Fruit fly (Drosophila melanogaster) whole organism, embryonic: ENCODE measurements around the gene CG9391.
A peak's percentile ranks its signal among the peaks of the same experiment; 100 is the strongest.

Source experiments
- Aef1 ChIP-seq: fragments of 200-800 bp; sonication (Bioruptor generic); IDR thresholded peaks from 3 replicates; pipeline ENCODE4 v1.3.6; 2022; ENCODE audit warnings: missing biosample characterization, missing genetic modification characterization
- Antp ChIP-seq: fragments of 200-800 bp; sonication (Bioruptor generic); optimal IDR thresholded peaks from 3 replicates; lab custom pipeline; 2016; ENCODE audit warnings: missing biosample characterization, missing genetic modification characterization
- Asciz ChIP-seq: fragments of 200-800 bp; sonication (Bioruptor generic); optimal IDR thresholded peaks from 2 replicates; lab custom pipeline; 2017; ENCODE audit warnings: missing biosample characterization, mild to moderate bottlenecking, missing genetic modification characterization, missing genetic modification reagents
- Atf-2 ChIP-seq: fragments of 200-800 bp; sonication (Bioruptor generic); optimal IDR thresholded peaks from 2 replicates; lab custom pipeline; 2016; ENCODE audit warnings: missing biosample characterization, missing genetic modification characterization
- C15 ChIP-seq: fragments of 200-800 bp; sonication (Bioruptor generic); IDR thresholded peaks from 3 replicates; pipeline ENCODE4 v1.3.6; 2022; ENCODE audit warnings: missing biosample characterization, missing genetic modification characterization
- CG11093 ChIP-seq: fragments of 200-800 bp; sonication (Bioruptor generic); IDR thresholded peaks from 3 replicates; pipeline ENCODE4 v1.3.6; 2022; ENCODE audit warnings: missing biosample characterization, missing genetic modification characterization
- CG11695 ChIP-seq: fragments of 200-800 bp; sonication (Bioruptor generic); IDR thresholded peaks from 3 replicates; pipeline ENCODE4 v1.3.6; 2022; ENCODE audit warnings: missing biosample characterization, missing genetic modification characterization
- CG12744 ChIP-seq: fragments of 200-800 bp; sonication (Bioruptor generic); optimal IDR thresholded peaks from 2 replicates; lab custom pipeline; 2016; ENCODE audit warnings: missing biosample characterization, missing genetic modification characterization
- CG14860 ChIP-seq: fragments of 200-800 bp; sonication (Bioruptor generic); IDR thresholded peaks from 3 replicates; pipeline ENCODE4 v1.3.6; 2022; ENCODE audit warnings: missing biosample characterization, missing genetic modification characterization; ENCODE audit not compliant: partially characterized antibody
- CG16813 ChIP-seq: fragments of 200-800 bp; sonication (Bioruptor generic); IDR thresholded peaks from 3 replicates; pipeline ENCODE4 v1.3.6; 2022; ENCODE audit warnings: missing biosample characterization, missing genetic modification characterization; ENCODE audit not compliant: partially characterized antibody
- CG18262 ChIP-seq: fragments of 200-800 bp; optimal IDR thresholded peaks from 3 replicates; lab custom pipeline; 2019; ENCODE audit warnings: missing biosample characterization, mild to moderate bottlenecking, missing genetic modification characterization, moderate library complexity
- CG32532 ChIP-seq: fragments of 200-800 bp; sonication (Bioruptor generic); IDR thresholded peaks from 2 replicates; pipeline ENCODE4 v1.3.6; 2022; ENCODE audit warnings: missing biosample characterization, missing genetic modification characterization
- CG3838 ChIP-seq: fragments of 200-800 bp; sonication (Bioruptor generic); optimal IDR thresholded peaks from 3 replicates; lab custom pipeline; 2016; ENCODE audit warnings: missing biosample characterization, missing genetic modification characterization
- CG3995 ChIP-seq: fragments of 200-800 bp; sonication (Bioruptor generic); optimal IDR thresholded peaks from 3 replicates; lab custom pipeline; 2016; ENCODE audit warnings: missing biosample characterization, missing genetic modification characterization
- CG4282 ChIP-seq: fragments of 200-800 bp; sonication (Bioruptor generic); optimal IDR thresholded peaks from 2 replicates; lab custom pipeline; 2016; ENCODE audit warnings: missing biosample characterization, missing genetic modification characterization
- CG4360 ChIP-seq: fragments of 200-800 bp; sonication (Bioruptor generic); IDR thresholded peaks from 2 replicates; pipeline ENCODE4 v1.3.6; 2022; ENCODE audit warnings: missing biosample characterization, missing genetic modification characterization
- CG4730 ChIP-seq: fragments of 200-800 bp; sonication (Bioruptor generic); IDR thresholded peaks from 2 replicates; pipeline ENCODE4 v1.3.6; 2022; ENCODE audit warnings: missing biosample characterization, missing genetic modification characterization
- CG4820 ChIP-seq: fragments of 200-800 bp; sonication (Bioruptor generic); optimal IDR thresholded peaks from 3 replicates; lab custom pipeline; 2016; ENCODE audit warnings: missing biosample characterization, missing genetic modification characterization
- CG8924 ChIP-seq: fragments of 200-800 bp; optimal IDR thresholded peaks from 3 replicates; lab custom pipeline; 2019; ENCODE audit warnings: missing biosample characterization, mild to moderate bottlenecking, missing genetic modification characterization, moderate library complexity
- Deaf1 ChIP-seq: fragments of 200-800 bp; optimal IDR thresholded peaks from 3 replicates; lab custom pipeline; 2019; ENCODE audit warnings: missing biosample characterization, mild to moderate bottlenecking, missing genetic modification characterization, moderate library complexity
- Drgx ChIP-seq: fragments of 200-800 bp; sonication (Bioruptor generic); IDR thresholded peaks from 2 replicates; pipeline ENCODE4 v1.3.6; 2022; ENCODE audit warnings: missing biosample characterization, missing genetic modification characterization
- ERR ChIP-seq: fragments of 200-800 bp; sonication (Bioruptor generic); optimal IDR thresholded peaks from 2 replicates; lab custom pipeline; 2016; ENCODE audit warnings: missing biosample characterization, missing genetic modification characterization
- Ets65A ChIP-seq: fragments of 200-800 bp; sonication (Bioruptor generic); peaks from one replicate; lab custom pipeline; 2016; ENCODE audit warnings: missing biosample characterization, missing genetic modification characterization
- Jarid2 ChIP-seq: fragments of 200-800 bp; sonication (Bioruptor generic); optimal IDR thresholded peaks from 3 replicates; lab custom pipeline; 2017; ENCODE audit warnings: mild to moderate bottlenecking, missing biosample characterization, missing genetic modification reagents, missing genetic modification characterization
- Ptx1 ChIP-seq: fragments of 200-800 bp; sonication (Bioruptor generic); IDR thresholded peaks from 2 replicates; pipeline ENCODE4 v1.3.6; 2022; ENCODE audit warnings: missing biosample characterization, missing genetic modification characterization
- Side ChIP-seq: fragments of 200-800 bp; sonication (Bioruptor generic); optimal IDR thresholded peaks from 2 replicates; lab custom pipeline; 2016; ENCODE audit warnings: missing biosample characterization, missing genetic modification characterization
- Sox100B ChIP-seq: fragments of 200-800 bp; sonication (Bioruptor generic); optimal IDR thresholded peaks from 3 replicates; lab custom pipeline; 2018; ENCODE audit warnings: missing biosample characterization, mild to moderate bottlenecking, missing genetic modification characterization
- Sox102F ChIP-seq: fragments of 200-800 bp; sonication (Bioruptor generic); optimal IDR thresholded peaks from 2 replicates; lab custom pipeline; 2018; ENCODE audit warnings: missing biosample characterization, mild to moderate bottlenecking, missing genetic modification characterization, moderate library complexity
- Sry-δ ChIP-seq: fragments of 200-800 bp; sonication (Bioruptor generic); optimal IDR thresholded peaks from 2 replicates; lab custom pipeline; 2016; ENCODE audit warnings: missing biosample characterization, missing genetic modification characterization
- Taf1 ChIP-seq: fragments of 200-800 bp; sonication (Bioruptor generic); IDR thresholded peaks from 2 replicates; pipeline ENCODE4 v1.3.6; 2022; ENCODE audit warnings: missing biosample characterization, missing genetic modification characterization
- Trl ChIP-seq, 3 experiments: fragments of >200 bp in 2 of 3; fragments of 200-800 bp in 1 of 3; sonication (Bioruptor generic) in 1 of 3; optimal IDR thresholded peaks; 2 replicates in 1 of 3; 3 replicates in 2 of 3; lab custom pipeline; 2016 to 2017; ENCODE audit warnings: missing biosample characterization in 1 of 3, missing genetic modification characterization in 1 of 3
- Vsx1 ChIP-seq: fragments of 200-800 bp; sonication (Bioruptor generic); optimal IDR thresholded peaks from 2 replicates; lab custom pipeline; 2017; ENCODE audit warnings: missing biosample characterization, mild to moderate bottlenecking, missing genetic modification characterization, missing genetic modification reagents
- YL-1 ChIP-seq: fragments of 200-800 bp; sonication (Bioruptor generic); optimal IDR thresholded peaks from 3 replicates; lab custom pipeline; 2017; ENCODE audit warnings: missing biosample characterization, mild to moderate bottlenecking, missing genetic modification characterization
- ab ChIP-seq: fragments of 200-800 bp; sonication (Bioruptor generic); optimal IDR thresholded peaks from 2 replicates; lab custom pipeline; 2016; ENCODE audit warnings: missing biosample characterization, missing genetic modification characterization
- amos ChIP-seq: fragments of 200-800 bp; sonication (Bioruptor generic); IDR thresholded peaks from 2 replicates; pipeline ENCODE4 v1.3.6; 2022; ENCODE audit warnings: missing biosample characterization, missing genetic modification characterization; ENCODE audit not compliant: partially characterized antibody
- br ChIP-seq: fragments of >200 bp; optimal IDR thresholded peaks from 2 replicates; lab custom pipeline; 2017
- bsh ChIP-seq, 2 experiments: fragments of 200-800 bp; sonication (Bioruptor generic); optimal IDR thresholded peaks; 2 replicates each; lab custom pipeline; 2017 to 2018; ENCODE audit warnings: mild to moderate bottlenecking in 2 of 2, missing biosample characterization in 2 of 2, missing genetic modification characterization in 2 of 2, moderate library complexity in 1 of 2
- eve ChIP-seq, 2 experiments: fragments of >200 bp; optimal IDR thresholded peaks; 2 replicates each; lab custom pipeline; 2017; ENCODE audit warnings: missing biosample characterization in 2 of 2, missing genetic modification characterization in 2 of 2
- fd102C ChIP-seq: fragments of 200-800 bp; sonication (Bioruptor generic); optimal IDR thresholded peaks from 2 replicates; lab custom pipeline; 2018; ENCODE audit warnings: missing biosample characterization, mild to moderate bottlenecking, missing genetic modification characterization, moderate library complexity
- ken ChIP-seq: fragments of 200-800 bp; sonication (Bioruptor generic); IDR thresholded peaks from 3 replicates; pipeline ENCODE4 v1.3.6; 2022; ENCODE audit warnings: missing biosample characterization, missing genetic modification characterization
- sisA ChIP-seq: fragments of 200-800 bp; sonication (Bioruptor generic); IDR thresholded peaks from 2 replicates; pipeline ENCODE4 v1.3.6; 2022; ENCODE audit warnings: missing biosample characterization, missing genetic modification characterization
- sr ChIP-seq: fragments of 200-800 bp; sonication (Bioruptor generic); IDR thresholded peaks from 3 replicates; pipeline ENCODE4 v1.3.6; 2022; ENCODE audit warnings: missing biosample characterization, missing genetic modification characterization
- stc ChIP-seq: fragments of 200-800 bp; sonication (Bioruptor generic); IDR thresholded peaks from 2 replicates; pipeline ENCODE4 v1.3.6; 2022; ENCODE audit warnings: missing biosample characterization, missing genetic modification characterization
- trh ChIP-seq: fragments of 200-800 bp; sonication (Bioruptor generic); optimal IDR thresholded peaks from 2 replicates; lab custom pipeline; 2016; ENCODE audit warnings: missing biosample characterization, missing genetic modification characterization
- tup ChIP-seq: fragments of 200-800 bp; sonication (Bioruptor generic); optimal IDR thresholded peaks from 2 replicates; lab custom pipeline; 2016; ENCODE audit warnings: missing biosample characterization, mild to moderate bottlenecking, missing genetic modification characterization, moderate library complexity
- unc-4 ChIP-seq: fragments of 200-800 bp; sonication (Bioruptor generic); IDR thresholded peaks from 2 replicates; pipeline ENCODE4 v1.3.6; 2022; ENCODE audit warnings: missing biosample characterization, missing genetic modification characterization; ENCODE audit not compliant: partially characterized antibody
- vvl ChIP-seq: fragments of 200-800 bp; sonication (Bioruptor generic); IDR thresholded peaks from 2 replicates; pipeline ENCODE4 v1.3.6; 2022; ENCODE audit warnings: missing biosample characterization, missing genetic modification characterization

The CG9391 gene

DNA sequence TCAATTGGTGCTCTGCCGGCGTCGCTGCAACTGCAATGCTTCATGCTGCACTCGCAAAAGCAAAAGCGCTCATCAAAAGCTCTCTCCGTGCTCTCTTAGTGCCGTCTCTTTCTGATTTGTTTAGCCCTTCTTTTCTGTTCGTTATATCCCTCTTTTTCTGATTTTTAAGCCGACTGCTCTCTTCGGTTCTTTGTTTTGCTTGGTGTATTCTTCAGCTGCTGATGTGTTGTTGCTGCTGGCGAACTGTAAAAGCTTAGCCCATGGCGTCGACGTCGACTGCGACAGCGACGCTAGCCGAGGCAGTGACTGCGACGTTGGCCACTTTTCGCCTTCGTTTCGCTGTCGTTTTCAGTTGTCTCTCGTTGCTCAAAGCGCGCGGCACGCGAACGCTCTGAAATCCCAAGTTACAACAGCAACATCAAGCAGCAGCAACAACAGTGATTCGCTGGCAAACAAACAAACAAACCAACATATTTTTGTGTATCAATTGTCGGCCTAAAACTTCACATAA is 28.1 kb downstream of the CG9391 start (continued):
- TF ChIP-seq Trl (optimal IDR thresholded peaks at IDR 0.05; lab: Kevin White, UChicago), result peak; percentile 81 to 86
- no peak for TF ChIP-seq Trl (GFP tag; optimal IDR thresholded peaks at IDR 0.05; lab: Kevin White, UChicago)
- TF ChIP-seq CG32532 (GFP tag; lab: Robert Waterston, UW), result peak; percentile 46; the same call in 1 of the 2 replicates
- peak; percentile 44 for TF ChIP-seq vvl (GFP tag; lab: Robert Waterston, UW)
- no peak for TF ChIP-seq YL-1 (GFP tag; lab: Kevin White, UChicago)
- 0 out of 3 replicates have a peak, but pooled peaks have one; percentile 7 for TF ChIP-seq CG11695 (GFP tag; lab: Robert Waterston, UW)
- TF ChIP-seq C15 (GFP tag; lab: Robert Waterston, UW), result no peak
- TF ChIP-seq CG3995 (GFP tag; lab: Kevin White, UChicago), result no peak
- no peak; the same call in 2 of the 3 replicates for TF ChIP-seq sr (GFP tag; lab: Robert Waterston, UW)
- peak; percentile 91 for TF ChIP-seq CG3838 (GFP tag; lab: Kevin White, UChicago)
- TF ChIP-seq Sox102F (GFP tag; lab: Kevin White, UChicago), result no peak
- TF ChIP-seq Taf1 (GFP tag; lab: Robert Waterston, UW), result no peak
- TF ChIP-seq CG16813 (GFP tag; lab: Robert Waterston, UW), result no peak
- TF ChIP-seq trh (GFP tag; lab: Kevin White, UChicago), result no peak
- no peak for TF ChIP-seq CG8924
- no peak for TF ChIP-seq sisA (GFP tag; lab: Robert Waterston, UW)
- peak; percentile 51 for TF ChIP-seq CG4360 (GFP tag; lab: Robert Waterston, UW)
- no peak for TF ChIP-seq CG4282 (GFP tag; lab: Kevin White, UChicago)
- TF ChIP-seq amos (GFP tag; lab: Robert Waterston, UW), result no peak; the same call in 1 of the 2 replicates
- TF ChIP-seq Side (GFP tag; lab: Kevin White, UChicago), result no peak
- peak; percentile 47 for TF ChIP-seq unc-4 (GFP tag; lab: Robert Waterston, UW)
- peak; percentile 3 for TF ChIP-seq Asciz (GFP tag; lab: Kevin White, UChicago)
- no peak for TF ChIP-seq CG4820 (GFP tag; lab: Kevin White, UChicago)
- peak; percentile 98 for TF ChIP-seq Jarid2 (GFP tag; lab: Kevin White, UChicago)
- TF ChIP-seq Aef1 (GFP tag; lab: Robert Waterston, UW), result peak; percentile 61; the same call in 2 of the 3 replicates
- peak; percentile 5 for TF ChIP-seq Vsx1 (GFP tag; lab: Kevin White, UChicago)
- TF ChIP-seq CG11093 (GFP tag; lab: Robert Waterston, UW), result no peak
- TF ChIP-seq ab (GFP tag; lab: Kevin White, UChicago), result no peak
- TF ChIP-seq eve (GFP tag; optimal IDR thresholded peaks at IDR 0.05; lab: Kevin White, UChicago), result no peak
- no peak for TF ChIP-seq Antp (GFP tag; lab: Kevin White, UChicago)
- no peak for TF ChIP-seq Sox100B (GFP tag; lab: Kevin White, UChicago)
- no peak for TF ChIP-seq CG12744 (GFP tag; lab: Kevin White, UChicago)
- TF ChIP-seq, all 482 proteins: peak for 72

DNA sequence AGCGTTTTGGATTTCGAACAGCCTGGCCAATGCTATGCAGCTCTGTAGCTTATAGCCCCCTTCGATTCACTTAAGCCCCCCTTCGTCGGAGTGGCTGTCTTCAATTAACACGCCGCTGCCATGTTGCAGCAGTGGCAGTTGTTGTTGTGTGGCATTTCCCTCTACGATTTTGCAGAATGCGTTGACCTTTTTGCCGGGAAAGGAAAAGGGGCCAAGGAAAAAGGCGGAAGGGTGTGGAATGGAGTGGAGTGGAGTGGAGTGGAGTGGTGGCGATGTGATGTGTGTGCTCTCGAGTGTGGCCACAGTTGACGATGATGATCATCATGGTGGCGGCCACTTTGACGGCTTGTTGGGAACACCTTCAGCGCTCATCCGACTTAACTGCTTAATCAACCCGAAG is 29.8 kb downstream of the CG9391 start:
- TF ChIP-seq Drgx (GFP tag; lab: Robert Waterston, UW), result 0 out of 2 replicates have a peak, but pooled peaks have one; percentile 9
- TF ChIP-seq Ptx1 (GFP tag; lab: Robert Waterston, UW), result no peak
- peak; percentile 59 for TF ChIP-seq Ets65A

DNA sequence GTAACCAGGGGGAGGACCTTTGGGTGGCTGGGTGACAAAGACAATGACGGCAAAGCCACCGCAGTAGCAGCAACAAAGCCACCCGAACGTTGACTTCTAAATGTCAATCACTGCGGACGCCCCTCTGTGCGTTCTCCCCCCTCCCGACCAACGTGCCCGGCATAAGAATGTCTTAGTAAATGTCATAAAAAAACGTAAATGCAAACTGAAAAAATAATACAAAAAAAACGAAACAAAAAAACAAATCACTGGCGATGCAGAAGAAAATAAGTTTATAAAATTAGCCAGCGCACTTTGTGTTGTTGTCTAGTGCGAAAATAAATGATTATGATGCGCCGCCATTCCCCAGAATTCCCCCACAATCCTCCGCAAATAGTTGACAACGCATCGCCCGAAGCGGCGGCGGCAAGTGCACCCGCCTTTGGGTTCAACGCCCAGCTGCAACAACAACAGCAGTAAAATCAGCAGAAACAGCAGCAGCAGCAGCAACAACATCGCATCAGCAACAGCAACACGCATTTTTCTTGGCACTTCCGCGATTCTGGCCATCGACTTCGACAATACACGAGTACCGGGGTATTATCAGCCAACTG is 31.1 kb downstream of the CG9391 start:
- TF ChIP-seq eve (GFP tag; optimal IDR thresholded peaks at IDR 0.05; lab: Kevin White, UChicago) (no peak), CG12744 (GFP tag; lab: Kevin White, UChicago) (no peak), ken (no peak), CG3995 (GFP tag; lab: Kevin White, UChicago) (no peak), ERR (GFP tag; lab: Kevin White, UChicago) (no peak), br (no peak), Atf-2 (no peak), Taf1 (GFP tag; lab: Robert Waterston, UW) (no peak), tup (GFP tag; lab: Kevin White, UChicago) (no peak), CG18262 (tag; lab: Kevin White, UChicago) (no peak), CG4730 (GFP tag; lab: Robert Waterston, UW) (0 out of 2 replicates have a peak, but pooled peaks have one; percentile 7), CG14860 (GFP tag; lab: Robert Waterston, UW) (no peak), Sry-δ (no peak), Deaf1 (tag; lab: Kevin White, UChicago) (no peak), bsh (GFP tag; optimal IDR thresholded peaks at IDR 0.05; lab: Kevin White, UChicago) (peak in 1 of 2 experiments; percentile 86), fd102C (no peak), Drgx (GFP tag; lab: Robert Waterston, UW) (peak; percentile 78), stc (GFP tag; lab: Robert Waterston, UW) (no peak)
